Worm (Caenorhabditis elegans) whole organism, young adult: ENCODE results near the gene ttr-40.

Experiments
- B0019.2 ChIP-seq: fragments of 200-800 bp; sonication (Bioruptor generic); conservative IDR thresholded peaks from 2 replicates; pipeline ENCODE4 v1.3.6; 2022; ENCODE audit warnings: missing genetic modification reagents, missing genetic modification characterization, missing compliant biosample characterization
- B0035.1 ChIP-seq: sonication (generic microtip); optimal IDR thresholded peaks from 2 replicates; lab custom pipeline; 2016; ENCODE audit warnings: missing genetic modification characterization, mild to moderate bottlenecking, missing compliant biosample characterization, missing genotype, missing genetic modification reagents
- B0261.1 ChIP-seq: sonication (generic microtip); optimal IDR thresholded peaks from 2 replicates; lab custom pipeline; 2016; ENCODE audit warnings: mild to moderate bottlenecking, missing genetic modification characterization, moderate library complexity, missing compliant biosample characterization
- F37B4.10 ChIP-seq: fragments of 200-800 bp; sonication (Bioruptor generic); IDR thresholded peaks from 2 replicates; pipeline ENCODE4 v1.3.6; 2022; ENCODE audit warnings: missing genetic modification characterization, missing compliant biosample characterization
- F49E8.2 ChIP-seq: sonication (generic microtip); optimal IDR thresholded peaks from 3 replicates; lab custom pipeline; 2017; ENCODE audit warnings: missing genetic modification characterization, mild to moderate bottlenecking, missing compliant biosample characterization, antibody characterized with exemption, moderate library complexity; ENCODE audit not compliant: insufficient read depth
- F52B5.7 ChIP-seq: sonication (generic microtip); optimal IDR thresholded peaks from 2 replicates; lab custom pipeline; 2016; ENCODE audit warnings: mild to moderate bottlenecking, missing genetic modification characterization, missing compliant biosample characterization
- F55B11.4 ChIP-seq: sonication (generic microtip); optimal IDR thresholded peaks from 2 replicates; lab custom pipeline; 2016; ENCODE audit warnings: missing compliant biosample characterization, missing genetic modification characterization, borderline replicate concordance; ENCODE audit not compliant: insufficient read depth
- F57A8.1 ChIP-seq: fragments of 200-800 bp; sonication (Bioruptor generic); optimal IDR thresholded peaks from 2 replicates; lab custom pipeline; 2018; ENCODE audit warnings: mild to moderate bottlenecking, missing genetic modification characterization, moderate library complexity, missing compliant biosample characterization
- Y53G8AR.9 ChIP-seq: fragments of 200-800 bp; sonication (Bioruptor generic); conservative IDR thresholded peaks from 2 replicates; pipeline ENCODE4 v1.3.6; 2022; ENCODE audit warnings: missing genetic modification reagents, missing genetic modification characterization, missing compliant biosample characterization
- ZK185.1 ChIP-seq: sonication (generic microtip); optimal IDR thresholded peaks from 2 replicates; lab custom pipeline; 2016; ENCODE audit warnings: mild to moderate bottlenecking, missing genetic modification characterization, missing compliant biosample characterization; ENCODE audit not compliant: poor library complexity, severe bottlenecking
- aptf-3 ChIP-seq: fragments of 200-800 bp; sonication (Bioruptor generic); IDR thresholded peaks from 2 replicates; pipeline ENCODE4 v1.3.6; 2022; ENCODE audit warnings: missing genetic modification characterization, missing compliant biosample characterization
- atf-7 ChIP-seq: sonication (generic microtip); optimal IDR thresholded peaks from 2 replicates; lab custom pipeline; 2017; ENCODE audit warnings: mild to moderate bottlenecking, missing genetic modification characterization, missing compliant biosample characterization
- athp-1 ChIP-seq: sonication (generic microtip); optimal IDR thresholded peaks from 2 replicates; lab custom pipeline; 2017; ENCODE audit warnings: mild to moderate bottlenecking, missing genetic modification characterization, missing compliant biosample characterization
- attf-3 ChIP-seq: fragments of 200-800 bp; sonication (Bioruptor generic); conservative IDR thresholded peaks from 2 replicates; pipeline ENCODE4 v1.3.6; 2022; ENCODE audit warnings: missing genetic modification reagents, missing genetic modification characterization, missing compliant biosample characterization
- bed-2 ChIP-seq: fragments of 200-800 bp; sonication (Bioruptor generic); IDR thresholded peaks from 2 replicates; pipeline ENCODE4 v1.3.6; 2022; ENCODE audit warnings: missing genetic modification reagents, missing genetic modification characterization, missing compliant biosample characterization
- ccch-3 ChIP-seq: fragments of 200-800 bp; sonication (Bioruptor generic); optimal IDR thresholded peaks from 2 replicates; lab custom pipeline; 2018; ENCODE audit warnings: mild to moderate bottlenecking, missing genetic modification characterization, missing compliant biosample characterization
- ceh-27 ChIP-seq: fragments of 200-800 bp; sonication (Bioruptor generic); optimal IDR thresholded peaks from 2 replicates; lab custom pipeline; 2018; ENCODE audit warnings: mild to moderate bottlenecking, missing genetic modification characterization, moderate library complexity, missing compliant biosample characterization
- ceh-91 ChIP-seq: fragments of 200-800 bp; sonication (Bioruptor generic); IDR thresholded peaks from 2 replicates; pipeline ENCODE4 v1.3.6; 2022; ENCODE audit warnings: missing genetic modification reagents, missing genetic modification characterization, missing compliant biosample characterization
- die-1 ChIP-seq: sonication (generic microtip); optimal IDR thresholded peaks from 2 replicates; lab custom pipeline; 2016; ENCODE audit warnings: missing genotype, mild to moderate bottlenecking, missing genetic modification characterization, missing compliant biosample characterization
- dpff-1 ChIP-seq: sonication (generic microtip); optimal IDR thresholded peaks from 2 replicates; lab custom pipeline; 2017; ENCODE audit warnings: mild to moderate bottlenecking, missing genetic modification characterization, missing compliant biosample characterization
- dpl-1 ChIP-seq: fragments of 150-350 bp; optimal IDR thresholded peaks from 2 replicates; lab custom pipeline; 2014; ENCODE audit warnings: missing biosample characterization, missing genetic modification reagents, missing genetic modification characterization
- egl-44 ChIP-seq: fragments of 200-800 bp; sonication (Bioruptor generic); IDR thresholded peaks from 2 replicates; pipeline ENCODE4 v1.3.6; 2022; ENCODE audit warnings: missing genetic modification reagents, missing genetic modification characterization, missing compliant biosample characterization
- ets-4 ChIP-seq: fragments of 200-800 bp; sonication (Bioruptor generic); optimal IDR thresholded peaks from 2 replicates; lab custom pipeline; 2018; ENCODE audit warnings: mild to moderate bottlenecking, missing genetic modification characterization, missing compliant biosample characterization
- hlh-12 ChIP-seq: sonication (generic microtip); optimal IDR thresholded peaks from 2 replicates; lab custom pipeline; 2016; ENCODE audit warnings: missing genetic modification characterization, missing compliant biosample characterization
- let-607 ChIP-seq, 2 experiments: fragments of 200-800 bp in 1 of 2; sonication (Bioruptor generic) in 1 of 2; sonication (generic microtip) in 1 of 2; optimal IDR thresholded peaks; 2 replicates each; lab custom pipeline; 2016 to 2018; ENCODE audit warnings: mild to moderate bottlenecking in 2 of 2, missing compliant biosample characterization in 2 of 2, missing genetic modification characterization in 2 of 2, moderate library complexity in 2 of 2, missing genotype in 1 of 2
- lin-26 ChIP-seq: fragments of 200-800 bp; sonication (Bioruptor generic); IDR thresholded peaks from 2 replicates; pipeline ENCODE4 v1.3.6; 2022; ENCODE audit warnings: missing genetic modification reagents, missing genetic modification characterization, missing compliant biosample characterization
- lin-35 ChIP-seq, 3 experiments: fragments of 150-350 bp in 2 of 3; sonication (generic microtip) in 1 of 3; optimal IDR thresholded peaks; 2 replicates each; lab custom pipeline; 2014 to 2018; ENCODE audit warnings: missing biosample characterization in 3 of 3, missing genetic modification characterization in 3 of 3, missing genetic modification reagents in 3 of 3
- lir-1 ChIP-seq: fragments of 200-800 bp; sonication (Bioruptor generic); conservative IDR thresholded peaks from 2 replicates; pipeline ENCODE4 v1.3.6; 2022; ENCODE audit warnings: missing genetic modification reagents, missing genetic modification characterization, missing compliant biosample characterization
- lsl-1 ChIP-seq: fragments of 200-800 bp; sonication (Bioruptor generic); optimal IDR thresholded peaks from 2 replicates; lab custom pipeline; 2018; ENCODE audit warnings: mild to moderate bottlenecking, missing genetic modification characterization, moderate library complexity, missing compliant biosample characterization
- lsy-27 ChIP-seq: sonication (generic microtip); optimal IDR thresholded peaks from 2 replicates; lab custom pipeline; 2017; ENCODE audit warnings: missing genetic modification characterization, mild to moderate bottlenecking, missing compliant biosample characterization, antibody characterized with exemption, missing genotype, borderline replicate concordance; ENCODE audit not compliant: insufficient read depth
- madf-8 ChIP-seq: fragments of 200-800 bp; sonication (Bioruptor generic); conservative IDR thresholded peaks from 2 replicates; pipeline ENCODE4 v1.3.6; 2022; ENCODE audit warnings: missing genetic modification reagents, missing genetic modification characterization, missing compliant biosample characterization
- mxl-1 ChIP-seq: sonication (generic microtip); optimal IDR thresholded peaks from 2 replicates; lab custom pipeline; 2016; ENCODE audit warnings: missing genetic modification characterization, missing compliant biosample characterization
- nhr-120 ChIP-seq: fragments of 200-800 bp; sonication (Bioruptor generic); IDR thresholded peaks from 2 replicates; pipeline ENCODE4 v1.3.6; 2022; ENCODE audit warnings: missing genetic modification characterization, missing compliant biosample characterization
- nhr-179 ChIP-seq: sonication (generic microtip); optimal IDR thresholded peaks from 2 replicates; lab custom pipeline; 2016; ENCODE audit warnings: mild to moderate bottlenecking, missing genetic modification characterization, missing compliant biosample characterization
- rcor-1 ChIP-seq: fragments of 200-800 bp; sonication (Bioruptor generic); IDR thresholded peaks from 2 replicates; pipeline ENCODE4 v1.3.6; 2022; ENCODE audit warnings: missing genetic modification reagents, missing genetic modification characterization, missing compliant biosample characterization
- rec-8 ChIP-seq, 2 experiments: sonication (generic microtip); optimal IDR thresholded peaks; 2 replicates each; lab custom pipeline; 2016; ENCODE audit warnings: mild to moderate bottlenecking in 2 of 2, missing genetic modification characterization in 2 of 2, missing genetic modification reagents in 2 of 2, missing genotype in 2 of 2, missing biosample characterization in 1 of 2, missing compliant biosample characterization in 1 of 2, moderate library complexity in 1 of 2
- repo-1 ChIP-seq: sonication (generic microtip); optimal IDR thresholded peaks from 2 replicates; lab custom pipeline; 2017; ENCODE audit warnings: mild to moderate bottlenecking, missing genetic modification characterization, missing compliant biosample characterization
- rpc-1 ChIP-seq, 2 experiments: fragments of 150-350 bp in 1 of 2; sonication (generic microtip) in 1 of 2; optimal IDR thresholded peaks; 2 replicates each; lab custom pipeline; 2014 to 2018; ENCODE audit warnings: missing biosample characterization in 1 of 2, missing genetic modification characterization in 1 of 2, missing genetic modification reagents in 1 of 2, missing genotype in 1 of 2
- sdz-38 ChIP-seq: sonication (generic microtip); optimal IDR thresholded peaks from 2 replicates; lab custom pipeline; 2016; ENCODE audit warnings: missing genotype, missing genetic modification characterization, missing compliant biosample characterization
- tbp1 ChIP-seq: fragments of 200-800 bp; sonication (Bioruptor generic); optimal IDR thresholded peaks from 2 replicates; lab custom pipeline; 2018; ENCODE audit warnings: mild to moderate bottlenecking, missing genetic modification characterization, missing compliant biosample characterization
- tbx-9 ChIP-seq: sonication (generic microtip); optimal IDR thresholded peaks from 2 replicates; lab custom pipeline; 2016; ENCODE audit warnings: borderline replicate concordance, missing genetic modification characterization, inconsistent platforms, missing compliant biosample characterization
- unc-130 ChIP-seq: sonication (generic microtip); optimal IDR thresholded peaks from 2 replicates; lab custom pipeline; 2016; ENCODE audit warnings: missing genetic modification reagents, missing genetic modification characterization, missing compliant biosample characterization
- zim-3 ChIP-seq: sonication (generic microtip); optimal IDR thresholded peaks from 2 replicates; lab custom pipeline; 2017; ENCODE audit warnings: mild to moderate bottlenecking, missing genetic modification characterization, moderate library complexity, missing compliant biosample characterization
- ztf-18 ChIP-seq: sonication (generic microtip); optimal IDR thresholded peaks from 2 replicates; lab custom pipeline; 2016; ENCODE audit warnings: missing genotype, mild to moderate bottlenecking, missing genetic modification characterization, missing compliant biosample characterization
- ztf-26 ChIP-seq: sonication (generic microtip); optimal IDR thresholded peaks from 2 replicates; lab custom pipeline; 2017; ENCODE audit warnings: missing genetic modification characterization, missing compliant biosample characterization
- ztf-28 ChIP-seq: fragments of 200-800 bp; sonication (Bioruptor generic); IDR thresholded peaks from 2 replicates; pipeline ENCODE4 v1.3.6; 2022; ENCODE audit warnings: missing genetic modification reagents, missing genetic modification characterization, missing compliant biosample characterization
- ztf-6 ChIP-seq: fragments of 200-800 bp; sonication (Bioruptor generic); IDR thresholded peaks from 2 replicates; pipeline ENCODE4 v1.3.6; 2022; ENCODE audit warnings: missing genetic modification reagents, missing genetic modification characterization, missing compliant biosample characterization

ttr-40 gene

ce11 chrV:9327691-9328090, 27.6 kb downstream of the ttr-40 start (continued):
- TF ChIP-seq lsy-27 (tag; lab: Kevin White, UChicago) (no peak), dpl-1 (GFP tag; lab: Kevin White, UChicago) (no peak), mxl-1 (tag; lab: Kevin White, UChicago) (no peak), F57A8.1 (GFP tag; lab: Kevin White, UChicago) (no peak), egl-44 (no peak), repo-1 (tag; lab: Kevin White, UChicago) (no peak), tbx-9 (tag; lab: Kevin White, UChicago) (no peak), F55B11.4 (tag; lab: Kevin White, UChicago) (no peak), ztf-6 (no peak), sdz-38 (tag; lab: Kevin White, UChicago) (no peak), hlh-12 (tag; lab: Kevin White, UChicago) (no peak), aptf-3 (GFP tag; lab: Robert Waterston, UW) (no peak), die-1 (no peak), dpff-1 (tag; lab: Kevin White, UChicago) (no peak), F49E8.2 (no peak), ceh-91 (no peak), atf-7 (tag; lab: Kevin White, UChicago) (peak; percentile 48), nhr-120 (GFP tag; lab: Robert Waterston, UW) (no peak), bed-2 (no peak), rec-8 (tag; optimal IDR thresholded peaks at IDR 0.05; lab: Kevin White, UChicago) (no peak), attf-3 (GFP tag; lab: Robert Waterston, UW) (no peak), zim-3 (no peak), lin-26 (GFP tag; lab: Robert Waterston, UW) (0 out of 2 replicates have a peak, but pooled peaks have one; percentile 7), lir-1 (GFP tag; lab: Robert Waterston, UW) (no peak)
- TF ChIP-seq, all 124 proteins: peak for 4

ce11 chrV:9326903-9327302, 28.4 kb downstream of the ttr-40 start:
- TF ChIP-seq unc-130 (GFP tag; lab: Kevin White, UChicago) (no peak), F37B4.10 (no peak), athp-1 (tag; lab: Kevin White, UChicago) (peak; percentile 24), lin-35 (GFP tag; optimal IDR thresholded peaks at IDR 0.05; lab: Kevin White, UChicago) (peak in 1 of 3 experiments; percentile 12), B0019.2 (GFP tag; lab: Robert Waterston, UW) (no peak), rpc-1 (optimal IDR thresholded peaks at IDR 0.05; lab: Kevin White, UChicago) (no peak), rpc-1 (tag; optimal IDR thresholded peaks at IDR 0.05; lab: Kevin White, UChicago) (no peak), lin-26 (GFP tag; lab: Robert Waterston, UW) (peak; percentile 55; the same call in 1 of the 2 replicates), madf-8 (no peak), ztf-18 (tag; lab: Kevin White, UChicago) (no peak), rec-8 (tag; optimal IDR thresholded peaks at IDR 0.05; lab: Kevin White, UChicago) (peak in 1 of 2 experiments; percentile 23), ets-4 (no peak), B0035.1 (tag; lab: Kevin White, UChicago) (no peak), nhr-179 (tag; lab: Kevin White, UChicago) (no peak), Y53G8AR.9 (0 out of 2 replicates have a peak, but pooled peaks have one; percentile 56), dpl-1 (GFP tag; lab: Kevin White, UChicago) (no peak), rcor-1 (GFP tag; lab: Robert Waterston, UW) (no peak), B0261.1 (tag; lab: Kevin White, UChicago) (no peak), F52B5.7 (tag; lab: Kevin White, UChicago) (no peak), ZK185.1 (tag; lab: Kevin White, UChicago) (no peak), lsl-1 (GFP tag; lab: Kevin White, UChicago) (no peak), ceh-27 (GFP tag; lab: Kevin White, UChicago) (no peak), ztf-26 (tag; lab: Kevin White, UChicago) (no peak), ztf-28 (GFP tag; lab: Robert Waterston, UW) (no peak), tbp1 (GFP tag; lab: Kevin White, UChicago) (no peak), egl-44 (no peak), let-607 (tag; optimal IDR thresholded peaks at IDR 0.05; lab: Kevin White, UChicago) (no peak), ccch-3 (GFP tag; lab: Kevin White, UChicago) (no peak), nhr-120 (GFP tag; lab: Robert Waterston, UW) (no peak), die-1 (no peak)
